Fruit fly (Drosophila melanogaster) whole organism, prepupa: ENCODE measurements around the gene Alp13.
A peak's percentile ranks its signal among the peaks of the same experiment; 100 is the strongest.

Experiments used
- CG10631 ChIP-seq: fragments of 200-800 bp; sonication (Bioruptor generic); optimal IDR thresholded peaks from 2 replicates; lab custom pipeline; 2016; ENCODE audit warnings: missing biosample characterization, missing genetic modification characterization
- CG11294 ChIP-seq: fragments of 200-800 bp; sonication (Bioruptor generic); IDR thresholded peaks from 2 replicates; pipeline ENCODE4 v1.3.6; 2022; ENCODE audit warnings: missing biosample characterization, missing genetic modification characterization
- CG15336 ChIP-seq: fragments of 200-800 bp; sonication (Bioruptor generic); IDR thresholded peaks from 2 replicates; pipeline ENCODE4 v1.3.6; 2022; ENCODE audit warnings: missing biosample characterization, missing genetic modification characterization
- CG1621 ChIP-seq: fragments of 200-800 bp; sonication (Bioruptor generic); optimal IDR thresholded peaks from 3 replicates; lab custom pipeline; 2018; ENCODE audit warnings: missing biosample characterization, mild to moderate bottlenecking, missing genetic modification characterization
- CG16779 ChIP-seq: fragments of 200-800 bp; sonication (Bioruptor generic); optimal IDR thresholded peaks from 3 replicates; lab custom pipeline; 2017; ENCODE audit warnings: missing biosample characterization, mild to moderate bottlenecking, missing genetic modification characterization
- CG32006 ChIP-seq: fragments of 200-800 bp; sonication (Bioruptor generic); optimal IDR thresholded peaks from 3 replicates; lab custom pipeline; 2017; ENCODE audit warnings: missing biosample characterization, mild to moderate bottlenecking, missing genetic modification characterization
- CG6276 ChIP-seq: fragments of 200-800 bp; sonication (Bioruptor generic); optimal IDR thresholded peaks from 2 replicates; lab custom pipeline; 2017; ENCODE audit warnings: missing biosample characterization, mild to moderate bottlenecking, missing genetic modification characterization
- CG6792 ChIP-seq: fragments of 200-800 bp; sonication (Bioruptor generic); optimal IDR thresholded peaks from 3 replicates; lab custom pipeline; 2016; ENCODE audit warnings: missing biosample characterization, missing genetic modification characterization
- CG6808 ChIP-seq: fragments of 200-800 bp; sonication (Bioruptor generic); optimal IDR thresholded peaks from 3 replicates; lab custom pipeline; 2017; ENCODE audit warnings: missing biosample characterization, missing genetic modification characterization, mild to moderate bottlenecking, moderate library complexity, missing genetic modification reagents
- CG6854 ChIP-seq: fragments of 200-800 bp; sonication (Bioruptor generic); optimal IDR thresholded peaks from 2 replicates; lab custom pipeline; 2017; ENCODE audit warnings: missing biosample characterization, mild to moderate bottlenecking, missing genetic modification characterization
- CG8319 ChIP-seq: fragments of 200-800 bp; sonication (Bioruptor generic); optimal IDR thresholded peaks from 3 replicates; lab custom pipeline; 2016; ENCODE audit warnings: missing biosample characterization, missing genetic modification characterization
- CG8632 ChIP-seq: fragments of 200-800 bp; sonication (Bioruptor generic); optimal IDR thresholded peaks from 3 replicates; lab custom pipeline; 2016; ENCODE audit warnings: missing biosample characterization, missing genetic modification characterization
- CG9139 ChIP-seq: fragments of 200-800 bp; sonication (Bioruptor generic); optimal IDR thresholded peaks from 3 replicates; lab custom pipeline; 2017; ENCODE audit warnings: missing biosample characterization, mild to moderate bottlenecking, missing genetic modification characterization
- Eip78C ChIP-seq: fragments of 200-800 bp; sonication (Bioruptor generic); peaks from one replicate; lab custom pipeline; 2016; ENCODE audit warnings: missing biosample characterization, missing genetic modification characterization
- Eip93F ChIP-seq: fragments of 200-800 bp; sonication (Bioruptor generic); optimal IDR thresholded peaks from 2 replicates; lab custom pipeline; 2016; ENCODE audit warnings: missing biosample characterization, mild to moderate bottlenecking, missing genetic modification characterization
- Ets96B ChIP-seq: fragments of 200-800 bp; optimal IDR thresholded peaks from 2 replicates; lab custom pipeline; 2019; ENCODE audit warnings: missing biosample characterization, mild to moderate bottlenecking, missing genetic modification characterization, moderate library complexity
- Hr38 ChIP-seq: sonication (Bioruptor generic); optimal IDR thresholded peaks from 2 replicates; lab custom pipeline; 2016; ENCODE audit warnings: missing biosample characterization, missing genetic modification characterization
- Hr39 ChIP-seq: fragments of 200-800 bp; sonication (Bioruptor generic); optimal IDR thresholded peaks from 2 replicates; lab custom pipeline; 2016; ENCODE audit warnings: missing biosample characterization, missing genetic modification characterization
- Hr4 ChIP-seq: fragments of 200-800 bp; sonication (Bioruptor generic); optimal IDR thresholded peaks from 3 replicates; lab custom pipeline; 2016; ENCODE audit warnings: missing biosample characterization, missing genetic modification characterization
- Lpt ChIP-seq: fragments of 200-800 bp; sonication (Bioruptor generic); optimal IDR thresholded peaks from 3 replicates; lab custom pipeline; 2016; ENCODE audit warnings: missing biosample characterization, missing genetic modification characterization
- Smox ChIP-seq: fragments of 200-800 bp; sonication (Bioruptor generic); optimal IDR thresholded peaks from 3 replicates; lab custom pipeline; 2016; ENCODE audit warnings: missing biosample characterization, missing genetic modification characterization
- Sox14 ChIP-seq: fragments of 200-800 bp; sonication (Bioruptor generic); optimal IDR thresholded peaks from 3 replicates; lab custom pipeline; 2016; ENCODE audit warnings: missing biosample characterization, missing genetic modification characterization
- dac ChIP-seq: fragments of 200-800 bp; sonication (Bioruptor generic); optimal IDR thresholded peaks from 2 replicates; lab custom pipeline; 2017; ENCODE audit warnings: missing biosample characterization, mild to moderate bottlenecking, missing genetic modification characterization
- esn ChIP-seq: fragments of 200-800 bp; sonication (Bioruptor generic); optimal IDR thresholded peaks from 2 replicates; lab custom pipeline; 2016; ENCODE audit warnings: missing biosample characterization, mild to moderate bottlenecking, missing genetic modification characterization, moderate library complexity
- fd59A ChIP-seq: fragments of 200-800 bp; sonication (Bioruptor generic); optimal IDR thresholded peaks from 2 replicates; lab custom pipeline; 2017; ENCODE audit warnings: missing biosample characterization, mild to moderate bottlenecking, missing genetic modification characterization, missing genetic modification reagents
- fkh ChIP-seq: fragments of 200-800 bp; sonication (Bioruptor generic); optimal IDR thresholded peaks from 3 replicates; lab custom pipeline; 2017; ENCODE audit warnings: missing biosample characterization, mild to moderate bottlenecking, missing genetic modification characterization, moderate library complexity
- net ChIP-seq: fragments of 200-800 bp; sonication (Bioruptor generic); optimal IDR thresholded peaks from 3 replicates; lab custom pipeline; 2016; ENCODE audit warnings: missing biosample characterization, missing genetic modification characterization
- pdm3 ChIP-seq: fragments of 200-800 bp; sonication (Bioruptor generic); optimal IDR thresholded peaks from 3 replicates; lab custom pipeline; 2016; ENCODE audit warnings: missing biosample characterization, missing genetic modification characterization
- spab ChIP-seq: fragments of 200-800 bp; sonication (Bioruptor generic); optimal IDR thresholded peaks from 2 replicates; lab custom pipeline; 2017; ENCODE audit warnings: missing biosample characterization, mild to moderate bottlenecking, missing genetic modification characterization, missing genetic modification reagents
- ss ChIP-seq, 2 experiments: fragments of 200-800 bp; sonication (Bioruptor generic); optimal IDR thresholded peaks; 2 replicates in 1 of 2; 3 replicates in 1 of 2; lab custom pipeline; 2017 to 2018; ENCODE audit warnings: mild to moderate bottlenecking in 2 of 2, missing biosample characterization in 2 of 2, missing genetic modification characterization in 2 of 2, moderate library complexity in 1 of 2
- svp ChIP-seq: fragments of 200-800 bp; sonication (Bioruptor generic); peaks from one replicate; lab custom pipeline; 2016; ENCODE audit warnings: missing biosample characterization, missing genetic modification characterization
- vri ChIP-seq: fragments of 200-800 bp; sonication (Bioruptor generic); optimal IDR thresholded peaks from 3 replicates; lab custom pipeline; 2016; ENCODE audit warnings: missing biosample characterization, mild to moderate bottlenecking, missing genetic modification characterization

Alp13 gene

dm6 chr3R:10075323-10075788, at the start of gene Alp13:
Gene Alp13 (minus strand): TSS chr3R:10075373.
- TF ChIP-seq Eip78C (GFP tag; lab: Kevin White, UChicago) (no peak), Hr39 (GFP tag; lab: Kevin White, UChicago) (no peak), vri (GFP tag; lab: Kevin White, UChicago) (no peak), CG9139 (GFP tag; lab: Kevin White, UChicago) (no peak), net (GFP tag; lab: Kevin White, UChicago) (no peak), spab (GFP tag; lab: Kevin White, UChicago) (no peak), CG11294 (GFP tag; lab: Robert Waterston, UW) (no peak), pdm3 (GFP tag; lab: Kevin White, UChicago) (no peak)
- TF ChIP-seq, all 60 proteins: peak for 0

dm6 chr3R:10124764-10125163, 49.6 kb upstream of the Alp13 start:
- no peak for TF ChIP-seq Eip93F (GFP tag; lab: Kevin White, UChicago)
- no peak for TF ChIP-seq CG6854 (GFP tag; lab: Kevin White, UChicago)
- no peak for TF ChIP-seq net (GFP tag; lab: Kevin White, UChicago)
- TF ChIP-seq Lpt (GFP tag; lab: Kevin White, UChicago) = no peak
- TF ChIP-seq ss (GFP tag; optimal IDR thresholded peaks at IDR 0.05; lab: Kevin White, UChicago) = no peak
- no peak for TF ChIP-seq CG6808
- no peak for TF ChIP-seq CG11294 (GFP tag; lab: Robert Waterston, UW)
- TF ChIP-seq Hr4 (GFP tag; lab: Kevin White, UChicago) = no peak

dm6 chr3R:10121266-10121904, 46.2 kb upstream of the Alp13 start, which contains the start of the genes gammaSnap2 and ATPsynepsilonL:
Gene gammaSnap2 (minus strand): TSS chr3R:10121400.
Gene ATPsynepsilonL (plus strand): TSS chr3R:10121773.
- TF ChIP-seq Hr38 = no peak
- no peak for TF ChIP-seq Sox14
- TF ChIP-seq CG8632 (GFP tag; lab: Kevin White, UChicago) = no peak
- TF ChIP-seq Smox (GFP tag; lab: Kevin White, UChicago) = no peak
- no peak for TF ChIP-seq esn
- no peak for TF ChIP-seq dac (GFP tag; lab: Kevin White, UChicago)
- no peak for TF ChIP-seq CG10631 (GFP tag; lab: Kevin White, UChicago)
- TF ChIP-seq CG6854 (GFP tag; lab: Kevin White, UChicago) = no peak
- TF ChIP-seq vri (GFP tag; lab: Kevin White, UChicago) = no peak
- TF ChIP-seq CG1621 (tag; lab: Kevin White, UChicago) = no peak
- no peak for TF ChIP-seq Ets96B (tag; lab: Kevin White, UChicago)

dm6 chr3R:10119592-10119991, 44.4 kb upstream of the Alp13 start:
- no peak for TF ChIP-seq CG6792 (GFP tag; lab: Kevin White, UChicago)
- TF ChIP-seq CG6276 (GFP tag; lab: Kevin White, UChicago) = no peak
- no peak for TF ChIP-seq fd59A (GFP tag; lab: Kevin White, UChicago)
- TF ChIP-seq svp (GFP tag; lab: Kevin White, UChicago) = no peak
- TF ChIP-seq CG8319 = no peak
- no peak for TF ChIP-seq CG16779 (tag; lab: Kevin White, UChicago)
- no peak for TF ChIP-seq dac (GFP tag; lab: Kevin White, UChicago)
- no peak for TF ChIP-seq fkh (GFP tag; lab: Kevin White, UChicago)
- TF ChIP-seq CG32006 (GFP tag; lab: Kevin White, UChicago) = no peak
- no peak for TF ChIP-seq Sox14
- peak; percentile 30 for TF ChIP-seq vri (GFP tag; lab: Kevin White, UChicago)
- TF ChIP-seq spab (GFP tag; lab: Kevin White, UChicago) = no peak
- TF ChIP-seq Eip78C (GFP tag; lab: Kevin White, UChicago) = peak; percentile 45
- TF ChIP-seq CG15336 (GFP tag; lab: Robert Waterston, UW) = no peak
- TF ChIP-seq CG8632 (GFP tag; lab: Kevin White, UChicago) = no peak
- TF ChIP-seq, all 60 proteins: peak for 2
